Fruit fly (Drosophila melanogaster) whole organism, embryonic: ENCODE results near the gene Nmt.

Experiments used
- Atf6 ChIP-seq: fragments of 200-800 bp; sonication (Bioruptor generic); IDR thresholded peaks from 2 replicates; pipeline ENCODE4 v1.3.6; 2022; ENCODE audit warnings: missing biosample characterization, missing genetic modification characterization
- Bdp1 ChIP-seq: fragments of 200-800 bp; sonication (Bioruptor generic); optimal IDR thresholded peaks from 3 replicates; lab custom pipeline; 2016; ENCODE audit warnings: missing biosample characterization, missing genetic modification characterization
- Bteb2 ChIP-seq: fragments of 200-800 bp; sonication (Bioruptor generic); optimal IDR thresholded peaks from 2 replicates; lab custom pipeline; 2016; ENCODE audit warnings: missing biosample characterization, missing genetic modification characterization
- CG10147 ChIP-seq: fragments of 200-800 bp; sonication (Bioruptor generic); optimal IDR thresholded peaks from 2 replicates; lab custom pipeline; 2019; ENCODE audit warnings: missing biosample characterization, mild to moderate bottlenecking, missing genetic modification characterization, moderate library complexity
- CG10209 ChIP-seq: fragments of 200-800 bp; sonication (Bioruptor generic); optimal IDR thresholded peaks from 3 replicates; lab custom pipeline; 2017; ENCODE audit warnings: missing biosample characterization, mild to moderate bottlenecking, missing genetic modification characterization, missing genetic modification reagents
- CG11696 ChIP-seq: fragments of 200-800 bp; sonication (Bioruptor generic); IDR thresholded peaks from 2 replicates; pipeline ENCODE4 v1.3.6; 2022; ENCODE audit warnings: missing biosample characterization, missing genetic modification characterization
- CG12071 ChIP-seq: fragments of 200-800 bp; sonication (Bioruptor generic); optimal IDR thresholded peaks from 3 replicates; lab custom pipeline; 2018; ENCODE audit warnings: missing biosample characterization, mild to moderate bottlenecking, missing genetic modification characterization
- CG14050 ChIP-seq: fragments of 200-800 bp; sonication (Bioruptor generic); IDR thresholded peaks from 3 replicates; pipeline ENCODE4 v1.3.6; 2022; ENCODE audit warnings: missing biosample characterization, missing genetic modification characterization
- CG16779 ChIP-seq: fragments of 200-800 bp; sonication (Bioruptor generic); IDR thresholded peaks from 2 replicates; pipeline ENCODE4 v1.3.6; 2022; ENCODE audit warnings: missing biosample characterization, missing genetic modification characterization
- CG16813 ChIP-seq: fragments of 200-800 bp; sonication (Bioruptor generic); IDR thresholded peaks from 3 replicates; pipeline ENCODE4 v1.3.6; 2022; ENCODE audit warnings: missing biosample characterization, missing genetic modification characterization; ENCODE audit not compliant: partially characterized antibody
- CG3407 ChIP-seq: fragments of 200-800 bp; sonication (Bioruptor generic); optimal IDR thresholded peaks from 2 replicates; lab custom pipeline; 2018; ENCODE audit warnings: missing biosample characterization, mild to moderate bottlenecking, missing genetic modification characterization
- CG34422 ChIP-seq: fragments of 200-800 bp; sonication (Bioruptor generic); IDR thresholded peaks from 3 replicates; pipeline ENCODE4 v1.3.6; 2022; ENCODE audit warnings: missing biosample characterization, missing genetic modification characterization
- CG3995 ChIP-seq: fragments of 200-800 bp; sonication (Bioruptor generic); optimal IDR thresholded peaks from 3 replicates; lab custom pipeline; 2016; ENCODE audit warnings: missing biosample characterization, missing genetic modification characterization
- CHES-1-like ChIP-seq: fragments of 200-800 bp; sonication (Bioruptor generic); optimal IDR thresholded peaks from 2 replicates; lab custom pipeline; 2016; ENCODE audit warnings: missing biosample characterization, missing genetic modification characterization
- D ChIP-seq, 2 experiments: fragments of 200-800 bp in 1 of 2; fragments of >200 bp in 1 of 2; sonication (Bioruptor generic) in 1 of 2; optimal IDR thresholded peaks; 2 replicates in 1 of 2; 3 replicates in 1 of 2; lab custom pipeline; 2017; ENCODE audit warnings: mild to moderate bottlenecking in 1 of 2, missing biosample characterization in 1 of 2, missing genetic modification characterization in 1 of 2, missing genetic modification reagents in 1 of 2
- Dbx ChIP-seq: fragments of 200-800 bp; sonication (Bioruptor generic); IDR thresholded peaks from 3 replicates; pipeline ENCODE4 v1.3.6; 2022; ENCODE audit warnings: missing biosample characterization, missing genetic modification characterization
- GATAe ChIP-seq: fragments of 200-800 bp; sonication (Bioruptor generic); conservative IDR thresholded peaks from 2 replicates; pipeline ENCODE4 v1.3.6; 2022; ENCODE audit warnings: missing biosample characterization, missing genetic modification characterization
- Hey ChIP-seq: fragments of 200-800 bp; sonication (Bioruptor generic); optimal IDR thresholded peaks from 3 replicates; lab custom pipeline; 2018; ENCODE audit warnings: missing biosample characterization, mild to moderate bottlenecking, missing genetic modification characterization
- Hr3 ChIP-seq: fragments of 200-800 bp; sonication (Bioruptor generic); optimal IDR thresholded peaks from 3 replicates; lab custom pipeline; 2016; ENCODE audit warnings: missing biosample characterization, missing genetic modification characterization
- Hr78 ChIP-seq, 2 experiments: fragments of 200-800 bp in 1 of 2; fragments of >200 bp in 1 of 2; sonication (Bioruptor generic) in 1 of 2; optimal IDR thresholded peaks; 2 replicates each; lab custom pipeline; 2017 to 2019; ENCODE audit warnings: missing biosample characterization in 2 of 2, missing genetic modification characterization in 2 of 2, mild to moderate bottlenecking in 1 of 2, moderate library complexity in 1 of 2
- Jarid2 ChIP-seq: fragments of 200-800 bp; sonication (Bioruptor generic); optimal IDR thresholded peaks from 3 replicates; lab custom pipeline; 2017; ENCODE audit warnings: mild to moderate bottlenecking, missing biosample characterization, missing genetic modification reagents, missing genetic modification characterization
- Neu2 ChIP-seq: fragments of 200-800 bp; sonication (Bioruptor generic); optimal IDR thresholded peaks from 3 replicates; lab custom pipeline; 2016; ENCODE audit warnings: missing biosample characterization, missing genetic modification characterization, borderline replicate concordance
- Rx ChIP-seq: fragments of 200-800 bp; sonication (Bioruptor generic); IDR thresholded peaks from 2 replicates; pipeline ENCODE4 v1.3.6; 2022; ENCODE audit warnings: missing biosample characterization, missing genetic modification characterization
- Six4 ChIP-seq: fragments of 200-800 bp; sonication (Bioruptor generic); optimal IDR thresholded peaks from 2 replicates; lab custom pipeline; 2016; ENCODE audit warnings: missing biosample characterization, missing genetic modification characterization
- Sry-δ ChIP-seq: fragments of 200-800 bp; sonication (Bioruptor generic); optimal IDR thresholded peaks from 2 replicates; lab custom pipeline; 2016; ENCODE audit warnings: missing biosample characterization, missing genetic modification characterization
- Tbp ChIP-seq: fragments of >200 bp; optimal IDR thresholded peaks from 2 replicates; lab custom pipeline; 2018; ENCODE audit warnings: missing biosample characterization, missing genetic modification characterization
- Trl ChIP-seq, 3 experiments: fragments of >200 bp in 2 of 3; fragments of 200-800 bp in 1 of 3; sonication (Bioruptor generic) in 1 of 3; optimal IDR thresholded peaks; 2 replicates in 1 of 3; 3 replicates in 2 of 3; lab custom pipeline; 2016 to 2017; ENCODE audit warnings: missing biosample characterization in 1 of 3, missing genetic modification characterization in 1 of 3
- danr ChIP-seq: fragments of 200-800 bp; sonication (Bioruptor generic); IDR thresholded peaks from 2 replicates; pipeline ENCODE4 v1.3.6; 2022; ENCODE audit warnings: missing biosample characterization, missing genetic modification characterization
- en ChIP-seq: fragments of 200-800 bp; sonication (Bioruptor generic); optimal IDR thresholded peaks from 2 replicates; lab custom pipeline; 2016; ENCODE audit warnings: missing biosample characterization, missing genetic modification characterization
- fd64A ChIP-seq: fragments of 200-800 bp; sonication (Bioruptor generic); optimal IDR thresholded peaks from 3 replicates; lab custom pipeline; 2018; ENCODE audit warnings: missing biosample characterization, mild to moderate bottlenecking, missing genetic modification characterization
- fu2 ChIP-seq: fragments of 200-800 bp; sonication (Bioruptor generic); optimal IDR thresholded peaks from 2 replicates; lab custom pipeline; 2016; ENCODE audit warnings: missing biosample characterization, missing genetic modification characterization
- gcm2 ChIP-seq: fragments of 200-800 bp; sonication (Bioruptor generic); optimal IDR thresholded peaks from 2 replicates; lab custom pipeline; 2016; ENCODE audit warnings: missing biosample characterization, missing genetic modification characterization
- kay ChIP-seq: fragments of 200-800 bp; sonication (Bioruptor generic); optimal IDR thresholded peaks from 2 replicates; lab custom pipeline; 2016; ENCODE audit warnings: missing biosample characterization, missing genetic modification characterization
- kni ChIP-seq: fragments of 200-800 bp; sonication (Bioruptor generic); optimal IDR thresholded peaks from 3 replicates; lab custom pipeline; 2017; ENCODE audit warnings: mild to moderate bottlenecking, missing biosample characterization, missing genetic modification reagents, missing genetic modification characterization
- lov ChIP-seq, 2 experiments: fragments of 200-800 bp in 1 of 2; fragments of >200 bp in 1 of 2; sonication (Bioruptor generic) in 1 of 2; IDR thresholded peaks in 1 of 2; optimal IDR thresholded peaks in 1 of 2; 2 replicates in 1 of 2; 3 replicates in 1 of 2; pipeline versions ENCODE4 v1.3.6 to Lab custom; 2017 to 2022; ENCODE audit warnings: missing biosample characterization in 1 of 2, missing genetic modification characterization in 1 of 2
- p53 ChIP-seq: fragments of 200-800 bp; sonication (Bioruptor generic); optimal IDR thresholded peaks from 2 replicates; lab custom pipeline; 2016; ENCODE audit warnings: missing biosample characterization, missing genetic modification characterization
- prd ChIP-seq, 3 experiments: fragments of >200 bp in 2 of 3; fragments of 200-800 bp in 1 of 3; sonication (Bioruptor generic) in 1 of 3; optimal IDR thresholded peaks in 2 of 3; IDR thresholded peaks in 1 of 3; 2 replicates in 2 of 3; 3 replicates in 1 of 3; pipeline versions ENCODE4 v1.3.6 to Lab custom; 2017 to 2022; ENCODE audit warnings: missing biosample characterization in 1 of 3, missing genetic modification characterization in 1 of 3
- pzg ChIP-seq: fragments of 200-800 bp; sonication (Bioruptor generic); optimal IDR thresholded peaks from 3 replicates; lab custom pipeline; 2018; ENCODE audit warnings: missing biosample characterization, mild to moderate bottlenecking, missing genetic modification characterization, moderate library complexity
- row ChIP-seq: fragments of 200-800 bp; sonication (Bioruptor generic); IDR thresholded peaks from 3 replicates; pipeline ENCODE4 v1.3.6; 2022; ENCODE audit warnings: missing biosample characterization, missing genetic modification characterization
- salm ChIP-seq: fragments of 200-800 bp; sonication (Bioruptor generic); optimal IDR thresholded peaks from 2 replicates; lab custom pipeline; 2018; ENCODE audit warnings: missing biosample characterization, mild to moderate bottlenecking, missing genetic modification characterization
- sisA ChIP-seq: fragments of 200-800 bp; sonication (Bioruptor generic); IDR thresholded peaks from 2 replicates; pipeline ENCODE4 v1.3.6; 2022; ENCODE audit warnings: missing biosample characterization, missing genetic modification characterization
- stc ChIP-seq: fragments of 200-800 bp; sonication (Bioruptor generic); IDR thresholded peaks from 2 replicates; pipeline ENCODE4 v1.3.6; 2022; ENCODE audit warnings: missing biosample characterization, missing genetic modification characterization
- tna ChIP-seq: fragments of 200-800 bp; sonication (Bioruptor generic); IDR thresholded peaks from 2 replicates; pipeline ENCODE4 v1.3.6; 2022; ENCODE audit warnings: missing biosample characterization, missing genetic modification characterization; ENCODE audit not compliant: partially characterized antibody
- twi ChIP-seq: fragments of 200-800 bp; optimal IDR thresholded peaks from 2 replicates; lab custom pipeline; 2019; ENCODE audit warnings: missing biosample characterization, mild to moderate bottlenecking, missing genetic modification characterization, moderate library complexity
- unc-4 ChIP-seq: fragments of 200-800 bp; sonication (Bioruptor generic); IDR thresholded peaks from 2 replicates; pipeline ENCODE4 v1.3.6; 2022; ENCODE audit warnings: missing biosample characterization, missing genetic modification characterization; ENCODE audit not compliant: partially characterized antibody
- usp ChIP-seq: fragments of >200 bp; optimal IDR thresholded peaks from 2 replicates; lab custom pipeline; 2017; ENCODE audit warnings: missing biosample characterization, missing genetic modification characterization

Nmt gene

dm6 chr3L:8186627-8187396 lies 8.6 kb upstream of the Nmt start, which contains the start of the genes ERR and Atg18a (continued):
- TF ChIP-seq Bdp1 (GFP tag; lab: Kevin White, UChicago), result peak; percentile 76
- peak; percentile 74 for TF ChIP-seq CG10209 (GFP tag; lab: Kevin White, UChicago)
- peak; percentile 78 for TF ChIP-seq CG10147 (GFP tag; lab: Kevin White, UChicago)
- peak; percentile 39 for TF ChIP-seq D (optimal IDR thresholded peaks at IDR 0.05; lab: Kevin White, UChicago)
- TF ChIP-seq D (GFP tag; optimal IDR thresholded peaks at IDR 0.05; lab: Kevin White, UChicago), result peak; percentile 79
- no peak for TF ChIP-seq Jarid2
- no peak for TF ChIP-seq CG12071 (GFP tag; lab: Kevin White, UChicago)
- peak; percentile 40; the same call in 1 of the 2 replicates for TF ChIP-seq stc (GFP tag; lab: Robert Waterston, UW)
- TF ChIP-seq CG34422 (GFP tag; lab: Robert Waterston, UW), result peak; percentile 89
- TF ChIP-seq prd (optimal IDR thresholded peaks at IDR 0.05; lab: Kevin White, UChicago), result no peak
- peak; percentile 93 for TF ChIP-seq prd (GFP tag; IDR thresholded peaks at IDR 0.05; lab: Robert Waterston, UW)
- TF ChIP-seq Rx, result peak; percentile 82
- TF ChIP-seq salm (tag; lab: Kevin White, UChicago), result peak; percentile 16
- TF ChIP-seq pzg (GFP tag; lab: Kevin White, UChicago), result peak; percentile 88
- peak; percentile 79; the same call in 1 of the 2 replicates for TF ChIP-seq danr (GFP tag; lab: Robert Waterston, UW)
- TF ChIP-seq lov (optimal IDR thresholded peaks at IDR 0.05; lab: Kevin White, UChicago), result no peak
- TF ChIP-seq lov (GFP tag; IDR thresholded peaks at IDR 0.05; lab: Robert Waterston, UW), result no peak
- no peak for TF ChIP-seq en (GFP tag; lab: Kevin White, UChicago)
- TF ChIP-seq Dbx (GFP tag; lab: Robert Waterston, UW), result peak; percentile 86
- peak; percentile 91 for TF ChIP-seq sisA
- TF ChIP-seq CG3407 (GFP tag; lab: Kevin White, UChicago), result peak; percentile 28
- TF ChIP-seq GATAe (GFP tag; lab: Robert Waterston, UW), result peak; percentile 49; the same call in 1 of the 2 replicates
- TF ChIP-seq CG16779 (GFP tag; lab: Robert Waterston, UW), result peak; percentile 76; the same call in 1 of the 2 replicates
- peak in 1 of 2 experiments; percentile 49 for TF ChIP-seq Trl (optimal IDR thresholded peaks at IDR 0.05; lab: Kevin White, UChicago)
- TF ChIP-seq Trl (GFP tag; optimal IDR thresholded peaks at IDR 0.05; lab: Kevin White, UChicago), result peak; percentile 84
- no peak for TF ChIP-seq fd64A (GFP tag; lab: Kevin White, UChicago)
- no peak for TF ChIP-seq Neu2
- peak; percentile 8 for TF ChIP-seq p53 (GFP tag; lab: Kevin White, UChicago)
- TF ChIP-seq Hey (tag; lab: Kevin White, UChicago), result peak; percentile 57
- 0 out of 2 replicates have a peak, but pooled peaks have one; percentile 13 for TF ChIP-seq CG11696 (GFP tag; lab: Robert Waterston, UW)
- TF ChIP-seq CG3995 (GFP tag; lab: Kevin White, UChicago), result peak; percentile 51
- TF ChIP-seq Bteb2 (GFP tag; lab: Kevin White, UChicago), result peak; percentile 75
- peak; percentile 90 for TF ChIP-seq kni (GFP tag; lab: Kevin White, UChicago)
- TF ChIP-seq Atf6, result peak; percentile 86
- TF ChIP-seq Tbp, result no peak
- peak; percentile 44 for TF ChIP-seq Six4 (GFP tag; lab: Kevin White, UChicago)
- peak; percentile 98 for TF ChIP-seq row (GFP tag; lab: Robert Waterston, UW)
- TF ChIP-seq fu2 (GFP tag; lab: Kevin White, UChicago), result peak; percentile 84
- no peak for TF ChIP-seq Hr78 (GFP tag; optimal IDR thresholded peaks at IDR 0.05; lab: Kevin White, UChicago)
- peak; percentile 40 for TF ChIP-seq kay (GFP tag; lab: Kevin White, UChicago)
- TF ChIP-seq unc-4 (GFP tag; lab: Robert Waterston, UW), result peak; percentile 62; the same call in 1 of the 2 replicates
- TF ChIP-seq CG16813, result peak; percentile 71
- peak; percentile 78 for TF ChIP-seq twi
- no peak for TF ChIP-seq usp (GFP tag; lab: Kevin White, UChicago)
- TF ChIP-seq Sry-δ (GFP tag; lab: Kevin White, UChicago), result peak; percentile 58
- TF ChIP-seq gcm2, result peak; percentile 42
- TF ChIP-seq Hr3 (GFP tag; lab: Kevin White, UChicago), result peak; percentile 91
- TF ChIP-seq tna (GFP tag; lab: Robert Waterston, UW), result no peak
- TF ChIP-seq CG14050 (GFP tag; lab: Robert Waterston, UW), result peak; percentile 70
- peak; percentile 79 for TF ChIP-seq CHES-1-like (GFP tag; lab: Kevin White, UChicago)
